Worm (Caenorhabditis elegans) whole organism, L1 larva: ENCODE results near the gene K12B6.4.

Experiments used
- C04F5.9 ChIP-seq: sonication (generic microtip); optimal IDR thresholded peaks from 2 replicates; lab custom pipeline; 2016; ENCODE audit warnings: missing genetic modification characterization, missing compliant biosample characterization
- C16A3.4 ChIP-seq: fragments of 150-350 bp; optimal IDR thresholded peaks from 2 replicates; lab custom pipeline; 2014; ENCODE audit warnings: missing biosample characterization, missing genetic modification characterization
- ama-1 ChIP-seq: fragments of 150-350 bp; optimal IDR thresholded peaks from 2 replicates; lab custom pipeline; 2014
- blmp-1 ChIP-seq: fragments of 150-350 bp; optimal IDR thresholded peaks from 2 replicates; lab custom pipeline; 2014; ENCODE audit warnings: missing biosample characterization, missing genetic modification characterization
- ceh-63 ChIP-seq: fragments of 200-800 bp; sonication (Bioruptor generic); optimal IDR thresholded peaks from 2 replicates; lab custom pipeline; 2018; ENCODE audit warnings: mild to moderate bottlenecking, missing genetic modification characterization, missing compliant biosample characterization
- ceh-82 ChIP-seq, 3 experiments: fragments of 150-350 bp in 1 of 3; sonication (generic microtip) in 2 of 3; optimal IDR thresholded peaks; 2 replicates each; lab custom pipeline; 2014 to 2017; ENCODE audit warnings: missing biosample characterization in 3 of 3, missing genetic modification characterization in 3 of 3
- dpl-1 ChIP-seq, 3 experiments: fragments of 150-350 bp in 2 of 3; sonication (generic microtip) in 1 of 3; optimal IDR thresholded peaks; 2 replicates each; lab custom pipeline; 2014 to 2017; ENCODE audit warnings: missing biosample characterization in 3 of 3, missing genetic modification characterization in 3 of 3, missing genetic modification reagents in 3 of 3
- dsc-1 ChIP-seq: sonication (generic microtip); optimal IDR thresholded peaks from 2 replicates; lab custom pipeline; 2016; ENCODE audit warnings: mild to moderate bottlenecking, missing genetic modification characterization, missing compliant biosample characterization
- efl-1 ChIP-seq, 4 experiments: fragments of 150-350 bp; optimal IDR thresholded peaks in 3 of 4; peaks in 1 of 4; 1 replicate in 1 of 4; 2 replicates in 3 of 4; lab custom pipeline; 2014; ENCODE audit warnings: missing biosample characterization in 2 of 4, missing genetic modification characterization in 2 of 4, missing genetic modification reagents in 2 of 4
- efl-3 ChIP-seq: fragments of 200-800 bp; sonication (Bioruptor generic); optimal IDR thresholded peaks from 2 replicates; lab custom pipeline; 2018; ENCODE audit warnings: mild to moderate bottlenecking, missing genetic modification characterization, missing compliant biosample characterization
- egl-13 ChIP-seq: sonication (generic microtip); optimal IDR thresholded peaks from 2 replicates; lab custom pipeline; 2016; ENCODE audit warnings: missing genotype, missing genetic modification reagents, missing genetic modification characterization, missing compliant biosample characterization
- egl-27 ChIP-seq, 2 experiments: fragments of 150-350 bp in 1 of 2; sonication (generic microtip); optimal IDR thresholded peaks; 3 replicates each; lab custom pipeline; 2017 to 2018; ENCODE audit warnings: missing biosample characterization in 2 of 2, missing genetic modification characterization in 2 of 2, missing genetic modification reagents in 2 of 2
- elt-2 ChIP-seq: sonication (generic microtip); optimal IDR thresholded peaks from 2 replicates; lab custom pipeline; 2016; ENCODE audit warnings: missing genetic modification characterization, mild to moderate bottlenecking, inconsistent platforms, missing compliant biosample characterization, missing genetic modification reagents
- elt-3 ChIP-seq, 6 experiments: fragments of 150-350 bp in 1 of 6; sonication (generic microtip); optimal IDR thresholded peaks; 2 replicates each; lab custom pipeline; 2017 to 2018; ENCODE audit warnings: missing biosample characterization in 6 of 6, missing genetic modification characterization in 6 of 6, inconsistent platforms in 1 of 6
- fkh-10 ChIP-seq: sonication (generic microtip); optimal IDR thresholded peaks from 2 replicates; lab custom pipeline; 2017; ENCODE audit warnings: missing biosample characterization, missing genetic modification reagents, missing genetic modification characterization
- fkh-8 ChIP-seq: sonication (generic microtip); optimal IDR thresholded peaks from 2 replicates; lab custom pipeline; 2016; ENCODE audit warnings: mild to moderate bottlenecking, missing genetic modification characterization, missing compliant biosample characterization
- hlh-4 ChIP-seq: sonication (generic microtip); optimal IDR thresholded peaks from 2 replicates; lab custom pipeline; 2016; ENCODE audit warnings: mild to moderate bottlenecking, missing genetic modification characterization, missing compliant biosample characterization
- jun-1 ChIP-seq: fragments of 150-350 bp; optimal IDR thresholded peaks from 2 replicates; lab custom pipeline; 2014; ENCODE audit warnings: missing biosample characterization, missing genetic modification reagents, missing genetic modification characterization
- lin-14 ChIP-seq: fragments of 200-800 bp; sonication (Bioruptor generic); optimal IDR thresholded peaks from 2 replicates; lab custom pipeline; 2018; ENCODE audit warnings: mild to moderate bottlenecking, missing genetic modification characterization, moderate library complexity, missing compliant biosample characterization
- lin-35 ChIP-seq, 2 experiments: fragments of 150-350 bp; optimal IDR thresholded peaks; 2 replicates each; lab custom pipeline; 2014; ENCODE audit warnings: missing biosample characterization in 2 of 2, missing genetic modification characterization in 2 of 2, missing genetic modification reagents in 2 of 2
- lir-3 ChIP-seq: sonication (generic microtip); optimal IDR thresholded peaks from 2 replicates; lab custom pipeline; 2016; ENCODE audit warnings: mild to moderate bottlenecking, missing genetic modification characterization, moderate library complexity, missing compliant biosample characterization; ENCODE audit not compliant: poor library complexity
- lsy-2 ChIP-seq, 2 experiments: fragments of 150-350 bp; optimal IDR thresholded peaks; 2 replicates each; lab custom pipeline; 2014; ENCODE audit warnings: missing biosample characterization in 2 of 2, missing genetic modification characterization in 2 of 2
- mab-9 ChIP-seq: fragments of 200-800 bp; sonication (Bioruptor generic); IDR thresholded peaks from 2 replicates; pipeline ENCODE4 v1.3.6; 2022; ENCODE audit warnings: missing genetic modification reagents, missing genetic modification characterization, missing compliant biosample characterization
- mdl-1 ChIP-seq, 2 experiments: fragments of 150-350 bp; optimal IDR thresholded peaks; 2 replicates each; lab custom pipeline; 2014 to 2017; ENCODE audit warnings: missing biosample characterization in 2 of 2, missing genetic modification characterization in 2 of 2, inconsistent platforms in 1 of 2
- mef-2 ChIP-seq: fragments of 150-350 bp; optimal IDR thresholded peaks from 2 replicates; lab custom pipeline; 2014; ENCODE audit warnings: missing biosample characterization, missing genetic modification characterization
- mep-1 ChIP-seq: fragments of 150-350 bp; optimal IDR thresholded peaks from 2 replicates; lab custom pipeline; 2014; ENCODE audit warnings: missing biosample characterization, missing genetic modification characterization
- nhr-11 ChIP-seq: fragments of 150-350 bp; optimal IDR thresholded peaks from 2 replicates; lab custom pipeline; 2014; ENCODE audit warnings: missing biosample characterization, missing genetic modification characterization
- nhr-28 ChIP-seq: fragments of 150-350 bp; optimal IDR thresholded peaks from 2 replicates; lab custom pipeline; 2014; ENCODE audit warnings: missing biosample characterization, missing genetic modification characterization
- nhr-47 ChIP-seq: sonication (generic microtip); optimal IDR thresholded peaks from 2 replicates; lab custom pipeline; 2016; ENCODE audit warnings: mild to moderate bottlenecking, missing genetic modification characterization, moderate library complexity, missing compliant biosample characterization
- nhr-71 ChIP-seq: sonication (generic microtip); optimal IDR thresholded peaks from 2 replicates; lab custom pipeline; 2016; ENCODE audit warnings: mild to moderate bottlenecking, missing genetic modification characterization, moderate library complexity, missing compliant biosample characterization
- nhr-77 ChIP-seq: fragments of 150-350 bp; optimal IDR thresholded peaks from 2 replicates; lab custom pipeline; 2014; ENCODE audit warnings: missing biosample characterization, missing genetic modification characterization
- nhr-85 ChIP-seq: sonication (generic microtip); peaks from one replicate; lab custom pipeline; 2016; ENCODE audit warnings: missing genetic modification characterization, inconsistent platforms, missing compliant biosample characterization
- nhr-90 ChIP-seq: sonication (generic microtip); optimal IDR thresholded peaks from 2 replicates; lab custom pipeline; 2016; ENCODE audit warnings: mild to moderate bottlenecking, missing genetic modification characterization, missing compliant biosample characterization; ENCODE audit not compliant: poor library complexity
- snpc-4 ChIP-seq: fragments of 150-350 bp; optimal IDR thresholded peaks from 2 replicates; lab custom pipeline; 2014; ENCODE audit warnings: missing biosample characterization, missing genetic modification characterization
- snu-23 ChIP-seq: sonication (generic microtip); optimal IDR thresholded peaks from 2 replicates; lab custom pipeline; 2016; ENCODE audit warnings: missing genetic modification characterization, missing compliant biosample characterization
- sptf-1 ChIP-seq: fragments of 150-350 bp; optimal IDR thresholded peaks from 2 replicates; lab custom pipeline; 2014; ENCODE audit warnings: missing biosample characterization, missing genetic modification characterization
- sup-37 ChIP-seq: fragments of 200-800 bp; sonication (Bioruptor generic); optimal IDR thresholded peaks from 2 replicates; lab custom pipeline; 2018; ENCODE audit warnings: mild to moderate bottlenecking, missing genetic modification characterization, missing compliant biosample characterization
- tlp-1 ChIP-seq: fragments of 150-350 bp; optimal IDR thresholded peaks from 2 replicates; lab custom pipeline; 2014; ENCODE audit warnings: missing biosample characterization, missing genetic modification characterization
- unc-130 ChIP-seq: fragments of 150-350 bp; optimal IDR thresholded peaks from 2 replicates; lab custom pipeline; 2017; ENCODE audit warnings: missing biosample characterization, missing genetic modification characterization, inconsistent platforms
- xbp-1 ChIP-seq: sonication (generic microtip); optimal IDR thresholded peaks from 2 replicates; lab custom pipeline; 2016; ENCODE audit warnings: missing genetic modification characterization, missing compliant biosample characterization
- zag-1 ChIP-seq: fragments of 150-350 bp; optimal IDR thresholded peaks from 2 replicates; lab custom pipeline; 2014; ENCODE audit warnings: missing biosample characterization, missing genetic modification characterization
- ztf-11 ChIP-seq, 2 experiments: sonication (generic microtip); optimal IDR thresholded peaks; 2 replicates each; lab custom pipeline; 2016 to 2017; ENCODE audit warnings: missing genetic modification characterization in 2 of 2, missing biosample characterization in 1 of 2, missing compliant biosample characterization in 1 of 2

K12B6.4 gene

ce11 chrV:6278117-6279081 lies 2.7 kb downstream of the K12B6.4 start, which contains the start of gene fil-2 (continued):
- TF ChIP-seq xbp-1 (tag; lab: Kevin White, UChicago) (no peak), hlh-4 (tag; lab: Kevin White, UChicago) (no peak), lin-35 (GFP tag; optimal IDR thresholded peaks at IDR 0.05; lab: Kevin White, UChicago) (peak in 1 of 2 experiments; percentile 40), dsc-1 (no peak), jun-1 (tag; lab: Kevin White, UChicago) (no peak), snpc-4 (tag; lab: Kevin White, UChicago) (no peak), fkh-8 (tag; lab: Kevin White, UChicago) (no peak), nhr-28 (no peak), tlp-1 (tag; lab: Kevin White, UChicago) (no peak), ceh-63 (no peak), lin-14 (GFP tag; lab: Kevin White, UChicago) (no peak), ztf-11 (tag; optimal IDR thresholded peaks at IDR 0.05; lab: Kevin White, UChicago) (no peak), efl-1 (optimal IDR thresholded peaks at IDR 0.05; lab: Kevin White, UChicago) (no peak), efl-1 (GFP tag; optimal IDR thresholded peaks at IDR 0.05 in 1 of 2; lab: Kevin White, UChicago) (peak in 1 of 2 experiments; percentile 88)

ce11 chrV:6277178-6277834 lies 3.8 kb downstream of the K12B6.4 start:
- TF ChIP-seq lin-35 (GFP tag; optimal IDR thresholded peaks at IDR 0.05; lab: Kevin White, UChicago), result peak in 1 of 2 experiments; percentile 36
- TF ChIP-seq ama-1 (lab: Kevin White, UChicago), result peak; percentile 8
- no peak for TF ChIP-seq nhr-11 (tag; lab: Kevin White, UChicago)
- peak in 1 of 2 experiments; percentile 16 for TF ChIP-seq lsy-2 (tag; optimal IDR thresholded peaks at IDR 0.05; lab: Kevin White, UChicago)
- no peak for TF ChIP-seq efl-1 (optimal IDR thresholded peaks at IDR 0.05; lab: Kevin White, UChicago)
- peak in 1 of 2 experiments; percentile 85 for TF ChIP-seq efl-1 (GFP tag; optimal IDR thresholded peaks at IDR 0.05 in 1 of 2; lab: Kevin White, UChicago)
- TF ChIP-seq elt-3 (tag; optimal IDR thresholded peaks at IDR 0.05; lab: Kevin White, UChicago), result peak in 1 of 6 experiments; percentile 11

- TF ChIP-seq xbp-1 (tag; lab: Kevin White, UChicago) (no peak), nhr-77 (tag; lab: Kevin White, UChicago) (peak; percentile 25), egl-27 (tag; optimal IDR thresholded peaks at IDR 0.05; lab: Kevin White, UChicago) (no peak), nhr-90 (tag; lab: Kevin White, UChicago) (peak; percentile 74), mef-2 (tag; lab: Kevin White, UChicago) (no peak), nhr-47 (peak; percentile 3), C16A3.4 (tag; lab: Kevin White, UChicago) (peak; percentile 25), nhr-71 (peak; percentile 75), nhr-11 (tag; lab: Kevin White, UChicago) (no peak), blmp-1 (peak; percentile 31), mep-1 (tag; lab: Kevin White, UChicago) (peak; percentile 22), elt-3 (tag; optimal IDR thresholded peaks at IDR 0.05; lab: Kevin White, UChicago) (peak in 5 of 6 experiments; percentile 25 to 88 (median 66)), ceh-82 (tag; optimal IDR thresholded peaks at IDR 0.05; lab: Kevin White, UChicago) (no peak), fkh-8 (tag; lab: Kevin White, UChicago) (no peak), lin-35 (GFP tag; optimal IDR thresholded peaks at IDR 0.05; lab: Kevin White, UChicago) (peak in 1 of 2 experiments; percentile 75), unc-130 (tag; lab: Kevin White, UChicago) (peak; percentile 68), elt-2 (tag; lab: Kevin White, UChicago) (peak; percentile 95), sup-37 (GFP tag; lab: Kevin White, UChicago) (no peak), sptf-1 (no peak), zag-1 (tag; lab: Kevin White, UChicago) (no peak), egl-13 (no peak), C04F5.9 (tag; lab: Kevin White, UChicago) (no peak), snu-23 (peak; percentile 57), efl-1 (optimal IDR thresholded peaks at IDR 0.05; lab: Kevin White, UChicago) (no peak), efl-1 (GFP tag; optimal IDR thresholded peaks at IDR 0.05 in 1 of 2; lab: Kevin White, UChicago) (peak in 1 of 2 experiments; percentile 71), mab-9 (GFP tag; lab: Robert Waterston, UW) (no peak), lir-3 (tag; lab: Kevin White, UChicago) (no peak), dpl-1 (GFP tag; optimal IDR thresholded peaks at IDR 0.05; lab: Kevin White, UChicago) (peak in 1 of 3 experiments; percentile 23), fkh-10 (GFP tag; lab: Kevin White, UChicago) (no peak), efl-3 (no peak), mdl-1 (tag; optimal IDR thresholded peaks at IDR 0.05; lab: Kevin White, UChicago) (peak in 1 of 2 experiments; percentile 74), ama-1 (lab: Kevin White, UChicago) (peak; percentile 75), nhr-85 (tag; lab: Kevin White, UChicago) (peak; percentile 91)
Measured at ce11 chrV:6276205-6276604, 4.9 kb downstream of the K12B6.4 start, which contains the start of gene F31F7.1. Gene F31F7.1 (plus strand): TSS chrV:6276439.
